Fruit fly (Drosophila melanogaster) whole organism, embryonic: ENCODE data around the gene Dhdds.
A peak's percentile ranks its signal among the peaks of the same experiment; 100 is the strongest.

ENCODE experiments used
- Asciz ChIP-seq: fragments of 200-800 bp; sonication (Bioruptor generic); optimal IDR thresholded peaks from 2 replicates; lab custom pipeline; 2017; ENCODE audit warnings: missing biosample characterization, mild to moderate bottlenecking, missing genetic modification characterization, missing genetic modification reagents
- Atf3 ChIP-seq: fragments of 200-800 bp; sonication (Bioruptor generic); optimal IDR thresholded peaks from 3 replicates; lab custom pipeline; 2016; ENCODE audit warnings: missing biosample characterization, missing genetic modification characterization
- BEAF-32 ChIP-seq: fragments of 200-800 bp; sonication (Bioruptor generic); optimal IDR thresholded peaks from 3 replicates; lab custom pipeline; 2017; ENCODE audit warnings: missing biosample characterization, missing genetic modification characterization, mild to moderate bottlenecking, moderate library complexity, missing genetic modification reagents
- CG10209 ChIP-seq: fragments of 200-800 bp; sonication (Bioruptor generic); optimal IDR thresholded peaks from 3 replicates; lab custom pipeline; 2017; ENCODE audit warnings: missing biosample characterization, mild to moderate bottlenecking, missing genetic modification characterization, missing genetic modification reagents
- CG10654 ChIP-seq: fragments of 200-800 bp; sonication (Bioruptor generic); optimal IDR thresholded peaks from 2 replicates; lab custom pipeline; 2016; ENCODE audit warnings: missing biosample characterization, missing genetic modification characterization
- CG10979 ChIP-seq: fragments of 200-800 bp; sonication (Bioruptor generic); optimal IDR thresholded peaks from 2 replicates; lab custom pipeline; 2018; ENCODE audit warnings: missing biosample characterization, mild to moderate bottlenecking, missing genetic modification characterization, moderate library complexity
- CG11504 ChIP-seq: fragments of 200-800 bp; sonication (Bioruptor generic); optimal IDR thresholded peaks from 3 replicates; lab custom pipeline; 2019; ENCODE audit warnings: missing biosample characterization, mild to moderate bottlenecking, missing genetic modification characterization, moderate library complexity
- CG12299 ChIP-seq: fragments of 200-800 bp; sonication (Bioruptor generic); optimal IDR thresholded peaks from 2 replicates; lab custom pipeline; 2018; ENCODE audit warnings: missing biosample characterization, mild to moderate bottlenecking, missing genetic modification characterization
- CG1233 ChIP-seq: fragments of 200-800 bp; sonication (Bioruptor generic); optimal IDR thresholded peaks from 4 replicates; lab custom pipeline; 2018; ENCODE audit warnings: missing biosample characterization, mild to moderate bottlenecking, missing genetic modification characterization
- CG16863 ChIP-seq: fragments of 200-800 bp; sonication (Bioruptor generic); optimal IDR thresholded peaks from 3 replicates; lab custom pipeline; 2016; ENCODE audit warnings: missing biosample characterization, missing genetic modification characterization
- CG17359 ChIP-seq: fragments of 200-800 bp; sonication (Bioruptor generic); optimal IDR thresholded peaks from 3 replicates; lab custom pipeline; 2018; ENCODE audit warnings: missing biosample characterization, mild to moderate bottlenecking, missing genetic modification characterization, moderate library complexity
- CG17385 ChIP-seq: fragments of 200-800 bp; sonication (Bioruptor generic); optimal IDR thresholded peaks from 3 replicates; lab custom pipeline; 2018; ENCODE audit warnings: missing biosample characterization, mild to moderate bottlenecking, missing genetic modification characterization
- CG18619 ChIP-seq: fragments of 200-800 bp; sonication (Bioruptor generic); optimal IDR thresholded peaks from 3 replicates; lab custom pipeline; 2017; ENCODE audit warnings: missing biosample characterization, mild to moderate bottlenecking, missing genetic modification characterization
- CG2678 ChIP-seq: fragments of 200-800 bp; sonication (Bioruptor generic); optimal IDR thresholded peaks from 3 replicates; lab custom pipeline; 2019; ENCODE audit warnings: missing biosample characterization, mild to moderate bottlenecking, missing genetic modification characterization, moderate library complexity
- CG2875 ChIP-seq: fragments of 200-800 bp; sonication (Bioruptor generic); optimal IDR thresholded peaks from 2 replicates; lab custom pipeline; 2017; ENCODE audit warnings: missing biosample characterization, mild to moderate bottlenecking, missing genetic modification characterization, missing genetic modification reagents
- CG3163 ChIP-seq: fragments of 200-800 bp; sonication (Bioruptor generic); optimal IDR thresholded peaks from 3 replicates; lab custom pipeline; 2016; ENCODE audit warnings: missing biosample characterization, missing genetic modification characterization
- CG34376 ChIP-seq: fragments of 200-800 bp; sonication (Bioruptor generic); optimal IDR thresholded peaks from 2 replicates; lab custom pipeline; 2018; ENCODE audit warnings: missing biosample characterization, mild to moderate bottlenecking, missing genetic modification characterization
- CG4730 ChIP-seq: fragments of 200-800 bp; sonication (Bioruptor generic); IDR thresholded peaks from 2 replicates; pipeline ENCODE4 v1.3.6; 2022; ENCODE audit warnings: missing biosample characterization, missing genetic modification characterization
- CG4854 ChIP-seq: fragments of 200-800 bp; sonication (Bioruptor generic); optimal IDR thresholded peaks from 2 replicates; lab custom pipeline; 2016; ENCODE audit warnings: missing biosample characterization, missing genetic modification characterization, inconsistent platforms
- CG5245 ChIP-seq: fragments of 200-800 bp; sonication (Bioruptor generic); optimal IDR thresholded peaks from 3 replicates; lab custom pipeline; 2016; ENCODE audit warnings: missing biosample characterization, missing genetic modification characterization
- CG6654 ChIP-seq: fragments of 200-800 bp; sonication (Bioruptor generic); optimal IDR thresholded peaks from 2 replicates; lab custom pipeline; 2017; ENCODE audit warnings: missing biosample characterization, mild to moderate bottlenecking, missing genetic modification characterization
- CG7928 ChIP-seq: fragments of 200-800 bp; sonication (Bioruptor generic); optimal IDR thresholded peaks from 2 replicates; lab custom pipeline; 2017; ENCODE audit warnings: missing biosample characterization, mild to moderate bottlenecking, missing genetic modification characterization
- CG9215 ChIP-seq: fragments of 200-800 bp; sonication (Bioruptor generic); IDR thresholded peaks from 2 replicates; pipeline ENCODE4 v1.3.6; 2022; ENCODE audit warnings: missing biosample characterization, missing genetic modification characterization
- Dll ChIP-seq: fragments of 200-800 bp; sonication (Bioruptor generic); IDR thresholded peaks from 4 replicates; pipeline ENCODE4 v1.3.6; 2022; ENCODE audit warnings: missing biosample characterization, missing genetic modification characterization; ENCODE audit not compliant: partially characterized antibody
- Jarid2 ChIP-seq: fragments of 200-800 bp; sonication (Bioruptor generic); optimal IDR thresholded peaks from 3 replicates; lab custom pipeline; 2017; ENCODE audit warnings: mild to moderate bottlenecking, missing biosample characterization, missing genetic modification reagents, missing genetic modification characterization
- Mad ChIP-seq: fragments of 200-800 bp; sonication (Bioruptor generic); optimal IDR thresholded peaks from 2 replicates; lab custom pipeline; 2016; ENCODE audit warnings: missing biosample characterization, missing genetic modification characterization
- Max ChIP-seq: fragments of 200-800 bp; sonication (Bioruptor generic); optimal IDR thresholded peaks from 2 replicates; lab custom pipeline; 2016; ENCODE audit warnings: missing biosample characterization, mild to moderate bottlenecking, missing genetic modification characterization
- Mes4 ChIP-seq: fragments of 200-800 bp; sonication (Bioruptor generic); optimal IDR thresholded peaks from 2 replicates; lab custom pipeline; 2016; ENCODE audit warnings: missing biosample characterization, missing genetic modification characterization
- NK7.1 ChIP-seq: fragments of 200-800 bp; sonication (Bioruptor generic); optimal IDR thresholded peaks from 3 replicates; lab custom pipeline; 2016; ENCODE audit warnings: missing biosample characterization, missing genetic modification characterization
- ase ChIP-seq: fragments of 200-800 bp; sonication (Bioruptor generic); IDR thresholded peaks from 3 replicates; pipeline ENCODE4 v1.3.6; 2022; ENCODE audit warnings: missing biosample characterization, missing genetic modification characterization
- btn ChIP-seq: fragments of 200-800 bp; sonication (Bioruptor generic); optimal IDR thresholded peaks from 2 replicates; lab custom pipeline; 2016; ENCODE audit warnings: missing biosample characterization, missing genetic modification characterization
- chn ChIP-seq: fragments of 200-800 bp; sonication (Bioruptor generic); optimal IDR thresholded peaks from 2 replicates; lab custom pipeline; 2016; ENCODE audit warnings: missing biosample characterization, missing genetic modification characterization
- ci ChIP-seq: fragments of 200-800 bp; sonication (Bioruptor generic); IDR thresholded peaks from 3 replicates; pipeline ENCODE4 v1.3.6; 2022; ENCODE audit warnings: missing biosample characterization, missing genetic modification characterization
- disco-r ChIP-seq: fragments of 200-800 bp; sonication (Bioruptor generic); optimal IDR thresholded peaks from 2 replicates; lab custom pipeline; 2016; ENCODE audit warnings: missing biosample characterization, missing genetic modification characterization
- esg ChIP-seq: fragments of 200-800 bp; sonication (Bioruptor generic); conservative IDR thresholded peaks from 2 replicates; pipeline ENCODE4 v1.3.6; 2022; ENCODE audit warnings: missing biosample characterization, missing genetic modification characterization
- eyg ChIP-seq: fragments of 200-800 bp; sonication (Bioruptor generic); optimal IDR thresholded peaks from 3 replicates; lab custom pipeline; 2016; ENCODE audit warnings: missing biosample characterization, missing genetic modification characterization
- fd3F ChIP-seq: fragments of 200-800 bp; sonication (Bioruptor generic); optimal IDR thresholded peaks from 2 replicates; lab custom pipeline; 2018; ENCODE audit warnings: missing biosample characterization, mild to moderate bottlenecking, missing genetic modification characterization, moderate library complexity
- fd96Cb ChIP-seq: fragments of 200-800 bp; sonication (Bioruptor generic); optimal IDR thresholded peaks from 2 replicates; lab custom pipeline; 2018; ENCODE audit warnings: missing biosample characterization, mild to moderate bottlenecking, missing genetic modification characterization, moderate library complexity
- fru ChIP-seq: fragments of >200 bp; optimal IDR thresholded peaks from 2 replicates; lab custom pipeline; 2017
- gsb ChIP-seq: fragments of 200-800 bp; sonication (Bioruptor generic); IDR thresholded peaks from 2 replicates; pipeline ENCODE4 v1.3.6; 2022; ENCODE audit warnings: missing biosample characterization, missing genetic modification characterization
- mam ChIP-seq: fragments of 200-800 bp; sonication (Bioruptor generic); optimal IDR thresholded peaks from 3 replicates; lab custom pipeline; 2016; ENCODE audit warnings: missing biosample characterization, missing genetic modification characterization
- nau ChIP-seq: fragments of 200-800 bp; sonication (Bioruptor generic); optimal IDR thresholded peaks from 3 replicates; lab custom pipeline; 2017; ENCODE audit warnings: missing biosample characterization, mild to moderate bottlenecking, missing genetic modification characterization, missing genetic modification reagents
- pb ChIP-seq: fragments of 200-800 bp; sonication (Bioruptor generic); optimal IDR thresholded peaks from 3 replicates; lab custom pipeline; 2016; ENCODE audit warnings: missing biosample characterization, missing genetic modification characterization
- phol ChIP-seq: fragments of 200-800 bp; sonication (Bioruptor generic); optimal IDR thresholded peaks from 3 replicates; lab custom pipeline; 2018; ENCODE audit warnings: missing biosample characterization, mild to moderate bottlenecking, missing genetic modification characterization, moderate library complexity
- sc ChIP-seq, 3 experiments: fragments of >200 bp in 2 of 3; fragments of 200-800 bp in 1 of 3; sonication (Bioruptor generic) in 1 of 3; optimal IDR thresholded peaks; 2 replicates in 2 of 3; 3 replicates in 1 of 3; lab custom pipeline; 2017; ENCODE audit warnings: mild to moderate bottlenecking in 1 of 3, missing biosample characterization in 1 of 3, missing genetic modification characterization in 1 of 3, missing genetic modification reagents in 1 of 3
- tx ChIP-seq: fragments of 200-800 bp; sonication (Bioruptor generic); optimal IDR thresholded peaks from 2 replicates; lab custom pipeline; 2016; ENCODE audit warnings: missing biosample characterization, missing genetic modification characterization
- wek ChIP-seq: fragments of 200-800 bp; sonication (Bioruptor generic); optimal IDR thresholded peaks from 3 replicates; lab custom pipeline; 2018; ENCODE audit warnings: missing biosample characterization, mild to moderate bottlenecking, missing genetic modification characterization, moderate library complexity
- zfh2 ChIP-seq: fragments of 200-800 bp; sonication (Bioruptor generic); optimal IDR thresholded peaks from 2 replicates; lab custom pipeline; 2016; ENCODE audit warnings: missing biosample characterization, missing genetic modification characterization

Dhdds gene

dm6 chrX:7944772-7945722, 11.9 kb upstream of the Dhdds start (continued):
- TF ChIP-seq chn (GFP tag; lab: Kevin White, UChicago) (peak; percentile 31), Max (no peak), CG4730 (no peak), CG2875 (GFP tag; lab: Kevin White, UChicago) (no peak), gsb (GFP tag; lab: Robert Waterston, UW) (no peak), sc (optimal IDR thresholded peaks at IDR 0.05; lab: Kevin White, UChicago) (no peak), sc (GFP tag; optimal IDR thresholded peaks at IDR 0.05; lab: Kevin White, UChicago) (no peak), CG18619 (no peak), btn (GFP tag; lab: Kevin White, UChicago) (no peak), mam (GFP tag; lab: Kevin White, UChicago) (peak; percentile 28), ci (GFP tag; lab: Robert Waterston, UW) (no peak), CG17359 (tag; lab: Kevin White, UChicago) (peak; percentile 27), Mes4 (GFP tag; lab: Kevin White, UChicago) (no peak), CG11504 (tag; lab: Kevin White, UChicago) (no peak), phol (peak; percentile 26), wek (GFP tag; lab: Kevin White, UChicago) (no peak), CG10979 (tag; lab: Kevin White, UChicago) (peak; percentile 40), nau (no peak), disco-r (GFP tag; lab: Kevin White, UChicago) (no peak), CG9215 (GFP tag; lab: Robert Waterston, UW) (no peak), ase (GFP tag; lab: Robert Waterston, UW) (no peak), eyg (GFP tag; lab: Kevin White, UChicago) (no peak), zfh2 (GFP tag; lab: Kevin White, UChicago) (peak; percentile 40), fd3F (GFP tag; lab: Kevin White, UChicago) (no peak), CG16863 (GFP tag; lab: Kevin White, UChicago) (no peak), Dll (GFP tag; lab: Robert Waterston, UW) (0 out of 4 replicates have a peak, but pooled peaks have one; percentile 37), Mad (no peak), fru (lab: Kevin White, UChicago) (no peak), tx (GFP tag; lab: Kevin White, UChicago) (no peak), CG34376 (GFP tag; lab: Kevin White, UChicago) (peak; percentile 61), CG7928 (GFP tag; lab: Kevin White, UChicago) (no peak), CG4854 (GFP tag; lab: Kevin White, UChicago) (no peak), CG17385 (GFP tag; lab: Kevin White, UChicago) (no peak), pb (peak; percentile 8), CG5245 (GFP tag; lab: Kevin White, UChicago) (no peak), CG10209 (peak; percentile 3), Atf3 (GFP tag; lab: Kevin White, UChicago) (no peak), esg (no peak), CG3163 (GFP tag; lab: Kevin White, UChicago) (no peak), CG1233 (GFP tag; lab: Kevin White, UChicago) (no peak), fd96Cb (tag; lab: Kevin White, UChicago) (peak; percentile 42), CG12299 (tag; lab: Kevin White, UChicago) (no peak), CG10654 (GFP tag; lab: Kevin White, UChicago) (no peak), Jarid2 (GFP tag; lab: Kevin White, UChicago) (no peak), Asciz (GFP tag; lab: Kevin White, UChicago) (peak; percentile 49), NK7.1 (GFP tag; lab: Kevin White, UChicago) (no peak), CG6654 (GFP tag; lab: Kevin White, UChicago) (no peak), BEAF-32 (GFP tag; lab: Kevin White, UChicago) (no peak), CG2678 (tag; lab: Kevin White, UChicago) (peak; percentile 41)
